Worm (Caenorhabditis elegans) whole organism, early embryonic: ENCODE measurements around the gene hsp-43.

ENCODE experiments used
- aly-1 ChIP-seq: sonication (generic microtip); optimal IDR thresholded peaks from 2 replicates; lab custom pipeline; 2016; ENCODE audit warnings: missing genetic modification characterization, missing compliant biosample characterization
- flt-1 ChIP-seq: fragments of 200-800 bp; sonication (Bioruptor generic); IDR thresholded peaks from 2 replicates; pipeline ENCODE4 v1.3.6; 2022; ENCODE audit warnings: missing genetic modification characterization, missing compliant biosample characterization
- sea-1 ChIP-seq: fragments of 200-800 bp; sonication (Bioruptor generic); conservative IDR thresholded peaks from 2 replicates; pipeline ENCODE4 v1.3.6; 2022; ENCODE audit warnings: missing genetic modification characterization, missing compliant biosample characterization
- tbx-11 ChIP-seq: fragments of 200-800 bp; sonication (Bioruptor generic); IDR thresholded peaks from 2 replicates; pipeline ENCODE4 v1.3.6; 2022; ENCODE audit warnings: missing genetic modification characterization, missing compliant biosample characterization

ce11 chrX:6256430-6256829 lies 21.1 kb upstream of the hsp-43 start:
- TF ChIP-seq sea-1 (GFP tag; lab: Robert Waterston, UW) = no peak
- TF ChIP-seq aly-1 (tag; lab: Kevin White, UChicago) = no peak
- TF ChIP-seq tbx-11 = no peak
- TF ChIP-seq flt-1 (GFP tag; lab: Robert Waterston, UW) = no peak
